Worm (Caenorhabditis elegans) whole organism, L4/young adult: ENCODE results near the gene rcat-1.

Source experiments
- dao-5 ChIP-seq: sonication (generic microtip); optimal IDR thresholded peaks from 2 replicates; lab custom pipeline; 2016; ENCODE audit warnings: missing genotype, missing genetic modification characterization, moderate library complexity, missing compliant biosample characterization
- him-1 ChIP-seq: sonication (generic microtip); optimal IDR thresholded peaks from 2 replicates; lab custom pipeline; 2016; ENCODE audit warnings: missing genotype, missing genetic modification reagents, missing genetic modification characterization, missing compliant biosample characterization

- TF ChIP-seq him-1 (tag; lab: Kevin White, UChicago) (no peak), dao-5 (tag; lab: Kevin White, UChicago) (no peak)
Measured at ce11 chrIV:274185-274584, 19.0 kb upstream of the rcat-1 start, which contains the start of gene sma-10.
